Worm (Caenorhabditis elegans): ENCODE measurements around the gene K09C4.7.

- TF ChIP-seq attf-6 (GFP tag; IDR thresholded peaks at IDR 0.05), result no peak
- TF ChIP-seq pha-4 (tag; optimal IDR thresholded peaks at IDR 0.05), result no peak
- no peak for TF ChIP-seq Y53G8AR.9 (GFP tag; conservative IDR thresholded peaks at IDR 0.05)
- no peak for TF ChIP-seq tlf-1 (GFP tag; optimal IDR thresholded peaks at IDR 0.05)
- no peak for TF ChIP-seq athp-1 (tag; optimal IDR thresholded peaks at IDR 0.05)
- TF ChIP-seq ama-1 (optimal IDR thresholded peaks at IDR 0.05), result no peak
- no peak for TF ChIP-seq ama-1 (GFP tag; optimal IDR thresholded peaks at IDR 0.05)
- TF ChIP-seq Y79H2A.3 (GFP tag; conservative IDR thresholded peaks at IDR 0.05), result no peak
Measured at ce11 chrX:3316830-3317229, 44.1 kb downstream of the K09C4.7 start.
